Worm (Caenorhabditis elegans): Measurements from ENCODE around the gene hda-6.

- no peak for TF ChIP-seq unc-62 (GFP tag; optimal IDR thresholded peaks at IDR 0.05)
- no peak for TF ChIP-seq ces-1 (GFP tag; optimal IDR thresholded peaks at IDR 0.05)
- TF ChIP-seq nhr-20 (tag; optimal IDR thresholded peaks at IDR 0.05), result no peak
- TF ChIP-seq dpl-1 (GFP tag; optimal IDR thresholded peaks at IDR 0.05), result no peak
- no peak for TF ChIP-seq tbx-2 (tag; optimal IDR thresholded peaks at IDR 0.05)
- TF ChIP-seq rnt-1 (tag; optimal IDR thresholded peaks at IDR 0.05), result no peak
- no peak for TF ChIP-seq lin-14 (GFP tag; optimal IDR thresholded peaks at IDR 0.05)
- TF ChIP-seq mab-9 (GFP tag; IDR thresholded peaks at IDR 0.05), result no peak
- no peak for TF ChIP-seq zag-1 (tag; optimal IDR thresholded peaks at IDR 0.05)
- no peak for TF ChIP-seq pax-3 (tag; optimal IDR thresholded peaks at IDR 0.05)
- no peak for TF ChIP-seq nhr-84 (tag; optimal IDR thresholded peaks at IDR 0.05)
- TF ChIP-seq blmp-1 (tag; optimal IDR thresholded peaks at IDR 0.05), result no peak
- TF ChIP-seq unc-130 (tag; optimal IDR thresholded peaks at IDR 0.05), result no peak
Observed at ce11 chrIV:5400609-5401008, 36.5 kb upstream of the hda-6 start, which contains the start of gene ZK616.1.
